Fruit fly (Drosophila melanogaster): ENCODE results near the gene CG6834.

Gene CG6834

DNA sequence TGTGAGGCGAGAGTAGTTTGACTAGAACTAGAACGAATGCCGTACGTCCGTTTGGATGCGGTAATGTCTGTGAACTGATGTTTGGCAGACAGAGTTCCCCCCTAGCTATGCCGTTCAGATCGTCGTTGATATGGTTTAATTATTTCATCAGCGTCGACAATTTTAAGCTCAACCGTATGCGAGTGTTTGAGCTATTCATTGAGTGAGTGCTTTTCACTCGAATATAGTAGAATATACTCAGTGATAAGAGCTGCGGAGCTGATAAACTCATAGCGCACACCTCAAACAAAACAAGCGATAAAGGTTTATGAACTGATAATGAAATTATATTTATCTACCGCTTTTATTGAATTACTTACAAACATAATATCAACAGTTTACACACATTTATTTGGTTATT is at the start of gene CG6834:
CG6834 (minus strand) TSS at position 79 of the 400 bp plus-strand sequence.
- no peak for TF ChIP-seq oc (tag; optimal IDR thresholded peaks at IDR 0.05)
- TF ChIP-seq phol (tag; optimal IDR thresholded peaks at IDR 0.05): no peak
- no peak for TF ChIP-seq grau (tag; optimal IDR thresholded peaks at IDR 0.05)
- TF ChIP-seq Tbp (GFP tag; optimal IDR thresholded peaks at IDR 0.05): no peak
- TF ChIP-seq HHEX (GFP tag; optimal IDR thresholded peaks at IDR 0.05): no peak
- TF ChIP-seq CG31224 (GFP tag; IDR thresholded peaks at IDR 0.05): no peak
- TF ChIP-seq tio (GFP tag; optimal IDR thresholded peaks at IDR 0.05): no peak
- peak; percentile 34 for TF ChIP-seq CG2678 (tag; optimal IDR thresholded peaks at IDR 0.05)
- no peak for TF ChIP-seq hbn (GFP tag; IDR thresholded peaks at IDR 0.05; ENCODE audit: partially characterized antibody)
- peak; percentile 34 for TF ChIP-seq Nf-YC (tag; optimal IDR thresholded peaks at IDR 0.05)
- TF ChIP-seq Pdp1 (GFP tag; optimal IDR thresholded peaks at IDR 0.05): peak in 1 of 2 experiments; percentile 90
- TF ChIP-seq CG17912 (GFP tag; optimal IDR thresholded peaks at IDR 0.05): no peak
- no peak for TF ChIP-seq CG14965 (GFP tag; optimal IDR thresholded peaks at IDR 0.05; ENCODE audit: borderline replicate concordance)
- no peak for TF ChIP-seq unc-4 (GFP tag; IDR thresholded peaks at IDR 0.05; ENCODE audit: partially characterized antibody)
- TF ChIP-seq tin (GFP tag; optimal IDR thresholded peaks at IDR 0.05): no peak
- TF ChIP-seq br (optimal IDR thresholded peaks at IDR 0.05): no peak
- TF ChIP-seq B-H2 (GFP tag; optimal IDR thresholded peaks at IDR 0.05): peak; percentile 20
- no peak for TF ChIP-seq CG2129 (GFP tag; IDR thresholded peaks at IDR 0.05; ENCODE audit: partially characterized antibody)
- peak; percentile 59 for TF ChIP-seq CG15601 (tag; optimal IDR thresholded peaks at IDR 0.05)
- no peak for TF ChIP-seq HmgZ (tag; optimal IDR thresholded peaks at IDR 0.05)
- no peak for TF ChIP-seq jigr1 (GFP tag; IDR thresholded peaks at IDR 0.05)
- TF ChIP-seq Bteb2 (GFP tag; optimal IDR thresholded peaks at IDR 0.05): no peak
- no peak for TF ChIP-seq Doc3 (GFP tag; IDR thresholded peaks at IDR 0.05; ENCODE audit: partially characterized antibody)
- TF ChIP-seq corto (GFP tag; optimal IDR thresholded peaks at IDR 0.05): no peak
- TF ChIP-seq sug (tag; optimal IDR thresholded peaks at IDR 0.05): peak; percentile 96
- TF ChIP-seq CG10431 (GFP tag; optimal IDR thresholded peaks at IDR 0.05): peak; percentile 39
- no peak for TF ChIP-seq CG16863 (GFP tag; optimal IDR thresholded peaks at IDR 0.05)
- TF ChIP-seq wor (GFP tag; IDR thresholded peaks at IDR 0.05): no peak
- no peak for TF ChIP-seq jing (GFP tag; optimal IDR thresholded peaks at IDR 0.05)
- TF ChIP-seq CG11247 (GFP tag; IDR thresholded peaks at IDR 0.05): no peak
- TF ChIP-seq fd64A (GFP tag; optimal IDR thresholded peaks at IDR 0.05): no peak
- TF ChIP-seq ATbp (GFP tag; optimal IDR thresholded peaks at IDR 0.05): peak; percentile 1
- TF ChIP-seq CG14710 (tag; optimal IDR thresholded peaks at IDR 0.05): no peak
- no peak for TF ChIP-seq gsb (GFP tag; IDR thresholded peaks at IDR 0.05)
- TF ChIP-seq Dip3 (GFP tag; optimal IDR thresholded peaks at IDR 0.05): no peak
- no peak for TF ChIP-seq Hand (GFP tag; optimal IDR thresholded peaks at IDR 0.05)
- no peak for TF ChIP-seq Stat92E (GFP tag; optimal IDR thresholded peaks at IDR 0.05)
- TF ChIP-seq CG12744 (GFP tag; optimal IDR thresholded peaks at IDR 0.05): no peak
- TF ChIP-seq MESR4 (GFP tag; optimal IDR thresholded peaks at IDR 0.05): no peak
- TF ChIP-seq gt (GFP tag; IDR thresholded peaks at IDR 0.05): no peak
- peak; percentile 40 for TF ChIP-seq nerfin-1 (tag; optimal IDR thresholded peaks at IDR 0.05)
- TF ChIP-seq CG12219 (GFP tag; optimal IDR thresholded peaks at IDR 0.05): peak; percentile 28
- no peak for TF ChIP-seq lola (GFP tag; optimal IDR thresholded peaks at IDR 0.05)
- TF ChIP-seq sens (GFP tag): peak; percentile 33
- TF ChIP-seq exex (tag; optimal IDR thresholded peaks at IDR 0.05): peak; percentile 85
- no peak for TF ChIP-seq CG18262 (tag; optimal IDR thresholded peaks at IDR 0.05)
- TF ChIP-seq CG2712 (tag; optimal IDR thresholded peaks at IDR 0.05): no peak
- TF ChIP-seq Meics (GFP tag; optimal IDR thresholded peaks at IDR 0.05): no peak
- TF ChIP-seq pros (GFP tag; optimal IDR thresholded peaks at IDR 0.05): no peak
- TF ChIP-seq CG17802 (tag; optimal IDR thresholded peaks at IDR 0.05): no peak
